Fruit fly (Drosophila melanogaster) Kc167 (cell line): ENCODE measurements around the gene tal-3A.

Experiments
- h ChIP-seq: fragments of >200 bp; optimal IDR thresholded peaks from 3 replicates; lab custom pipeline; 2018; ENCODE audit warnings: missing external identifiers
- psq ChIP-seq: fragments of >200 bp; optimal IDR thresholded peaks from 2 replicates; lab custom pipeline; 2017; ENCODE audit warnings: missing external identifiers
- ttk ChIP-seq: sonication (Bioruptor generic); optimal IDR thresholded peaks from 2 replicates; lab custom pipeline; 2017; ENCODE audit warnings: missing external identifiers

DNA sequence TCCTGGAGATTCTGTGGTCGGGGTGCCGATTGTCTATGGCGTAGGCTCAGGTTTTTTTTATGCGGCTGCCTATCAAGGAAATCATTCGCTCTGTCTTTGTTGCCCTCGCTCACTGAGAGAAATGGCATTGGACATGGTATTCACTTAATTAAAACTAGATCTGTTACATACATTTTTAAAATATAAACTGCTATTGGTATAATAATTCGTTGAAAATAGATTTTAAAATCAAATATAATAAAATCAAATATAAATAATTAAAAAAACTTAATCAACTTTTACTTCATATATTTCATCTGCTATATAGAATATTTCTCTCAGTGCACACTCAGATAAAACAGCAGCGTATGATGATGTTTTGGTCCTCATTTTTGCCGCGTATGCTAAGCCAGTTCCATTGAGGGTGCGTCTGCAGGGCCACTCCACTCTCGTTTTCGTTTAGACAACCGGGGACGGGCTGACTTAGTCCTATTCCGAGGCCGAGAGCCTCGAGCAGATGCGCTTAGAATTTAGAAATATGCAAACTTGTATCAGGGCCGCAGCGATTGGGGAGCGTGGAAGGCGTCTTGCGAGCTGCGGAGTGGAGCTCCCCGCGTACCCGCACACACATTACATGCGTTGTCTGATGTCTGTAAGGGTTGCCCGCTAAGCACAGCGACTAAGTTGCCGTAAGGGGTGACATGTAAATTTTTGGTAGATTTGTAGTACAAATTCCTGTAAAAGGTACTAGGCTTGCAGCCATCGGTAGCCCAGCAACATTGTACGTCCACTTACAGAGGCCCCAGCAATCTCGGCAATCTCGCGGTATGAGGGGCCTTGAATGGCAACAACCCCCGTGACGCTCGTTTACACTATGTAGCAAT lies 13.1 kb upstream of the tal-3A start:
- TF ChIP-seq ttk (no peak), h (lab: Kevin White, UChicago) (no peak), psq (lab: Kevin White, UChicago) (no peak)
